Fruit fly (Drosophila melanogaster) whole organism, adult: ENCODE results near the gene CG15563.

Experiments used
- CG11617 ChIP-seq: fragments of 200-800 bp; sonication (Bioruptor generic); optimal IDR thresholded peaks from 2 replicates; lab custom pipeline; 2017; ENCODE audit warnings: mild to moderate bottlenecking, missing biosample characterization, missing genetic modification reagents, missing genetic modification characterization
- CG12768 ChIP-seq: fragments of 200-800 bp; sonication (Bioruptor generic); optimal IDR thresholded peaks from 2 replicates; lab custom pipeline; 2017; ENCODE audit warnings: missing biosample characterization, missing genetic modification characterization, mild to moderate bottlenecking, moderate library complexity, missing genetic modification reagents
- CG14711 ChIP-seq: fragments of 200-800 bp; sonication (Bioruptor generic); optimal IDR thresholded peaks from 2 replicates; lab custom pipeline; 2018; ENCODE audit warnings: missing biosample characterization, mild to moderate bottlenecking, missing genetic modification characterization, moderate library complexity
- CG1620 ChIP-seq: fragments of 200-800 bp; sonication (Bioruptor generic); optimal IDR thresholded peaks from 2 replicates; lab custom pipeline; 2016; ENCODE audit warnings: missing biosample characterization, missing genetic modification characterization
- CG33017 ChIP-seq: fragments of 200-800 bp; sonication (Bioruptor generic); optimal IDR thresholded peaks from 2 replicates; lab custom pipeline; 2018; ENCODE audit warnings: missing biosample characterization, mild to moderate bottlenecking, missing genetic modification characterization, moderate library complexity
- CG5204 ChIP-seq: fragments of 200-800 bp; sonication (Bioruptor generic); optimal IDR thresholded peaks from 2 replicates; lab custom pipeline; 2016; ENCODE audit warnings: missing biosample characterization, missing genetic modification characterization
- CG7045 ChIP-seq: fragments of 200-800 bp; sonication (Bioruptor generic); optimal IDR thresholded peaks from 2 replicates; lab custom pipeline; 2017; ENCODE audit warnings: missing biosample characterization, mild to moderate bottlenecking, missing genetic modification characterization
- CG7101 ChIP-seq: fragments of 200-800 bp; sonication (Bioruptor generic); optimal IDR thresholded peaks from 2 replicates; lab custom pipeline; 2018; ENCODE audit warnings: missing biosample characterization, mild to moderate bottlenecking, missing genetic modification characterization, moderate library complexity
- Clk ChIP-seq: fragments of 200-800 bp; sonication (Bioruptor generic); optimal IDR thresholded peaks from 2 replicates; lab custom pipeline; 2017; ENCODE audit warnings: missing biosample characterization, missing genetic modification characterization
- Crg-1 ChIP-seq: fragments of 200-800 bp; sonication (Bioruptor generic); optimal IDR thresholded peaks from 2 replicates; lab custom pipeline; 2016; ENCODE audit warnings: missing biosample characterization, missing genetic modification characterization
- Hr96 ChIP-seq: fragments of 200-800 bp; sonication (Bioruptor generic); optimal IDR thresholded peaks from 2 replicates; lab custom pipeline; 2016; ENCODE audit warnings: missing biosample characterization, missing genetic modification characterization
- Mnt ChIP-seq: fragments of 200-800 bp; sonication (Bioruptor generic); optimal IDR thresholded peaks from 2 replicates; lab custom pipeline; 2016; ENCODE audit warnings: missing biosample characterization, mild to moderate bottlenecking, missing genetic modification characterization
- bab1 ChIP-seq: fragments of 200-800 bp; sonication (Bioruptor generic); optimal IDR thresholded peaks from 3 replicates; lab custom pipeline; 2019; ENCODE audit warnings: missing biosample characterization, mild to moderate bottlenecking, missing genetic modification characterization, moderate library complexity
- cic ChIP-seq: fragments of 200-800 bp; sonication (Bioruptor generic); optimal IDR thresholded peaks from 2 replicates; lab custom pipeline; 2017; ENCODE audit warnings: missing biosample characterization, mild to moderate bottlenecking, missing genetic modification characterization, moderate library complexity
- cnc ChIP-seq, 2 experiments: fragments of >200 bp; optimal IDR thresholded peaks; 2 replicates each; lab custom pipeline; 2017
- kay ChIP-seq: fragments of 200-800 bp; sonication (Bioruptor generic); peaks from one replicate; lab custom pipeline; 2016; ENCODE audit warnings: missing biosample characterization, missing genetic modification characterization, borderline replicate concordance
- ovo ChIP-seq: fragments of 200-800 bp; sonication (Bioruptor generic); optimal IDR thresholded peaks from 2 replicates; lab custom pipeline; 2016; ENCODE audit warnings: missing biosample characterization, missing genetic modification characterization
- pad ChIP-seq: fragments of 200-800 bp; sonication (Bioruptor generic); optimal IDR thresholded peaks from 3 replicates; lab custom pipeline; 2017; ENCODE audit warnings: missing biosample characterization, missing genetic modification characterization, mild to moderate bottlenecking, moderate library complexity, missing genetic modification reagents
- tj ChIP-seq: fragments of 200-800 bp; sonication (Bioruptor generic); optimal IDR thresholded peaks from 3 replicates; lab custom pipeline; 2017; ENCODE audit warnings: missing biosample characterization, mild to moderate bottlenecking, missing genetic modification characterization, moderate library complexity
- toe ChIP-seq: fragments of 200-800 bp; sonication (Bioruptor generic); optimal IDR thresholded peaks from 2 replicates; lab custom pipeline; 2016; ENCODE audit warnings: missing biosample characterization, missing genetic modification characterization

The CG15563 gene

DNA sequence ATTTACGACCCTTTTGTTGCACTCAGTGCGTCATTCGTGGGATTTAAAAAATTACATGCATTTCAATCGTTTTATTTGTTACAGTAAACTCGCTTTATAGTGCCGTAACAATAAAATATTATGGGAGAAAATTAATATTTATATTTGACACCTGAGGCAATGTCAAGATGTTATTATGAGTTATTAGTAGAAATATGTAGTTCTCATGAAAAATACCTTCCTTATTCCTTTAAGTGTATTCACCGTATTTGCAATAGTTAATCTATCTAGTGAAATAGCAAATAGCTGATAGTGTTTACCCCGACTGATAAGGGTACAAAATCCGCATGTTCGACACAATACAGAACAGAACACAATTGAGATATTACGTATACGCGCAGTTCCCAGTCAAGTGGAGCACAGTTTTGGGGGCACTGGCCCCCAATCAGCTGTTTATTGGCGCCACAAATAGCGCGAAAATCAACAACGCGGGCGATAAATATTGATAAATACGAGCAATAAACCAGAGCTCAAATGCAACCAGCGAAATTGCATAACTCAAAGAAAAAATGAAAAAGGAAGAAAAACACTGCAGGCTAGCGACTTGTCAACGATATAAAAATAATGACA is 18.4 kb upstream of the CG15563 start:
- peak; percentile 68 for TF ChIP-seq CG14711 (tag; lab: Kevin White, UChicago)
- peak; percentile 84 for TF ChIP-seq CG33017 (tag; lab: Kevin White, UChicago)
- no peak for TF ChIP-seq toe
- peak; percentile 26 for TF ChIP-seq pad (GFP tag; lab: Kevin White, UChicago)
- peak; percentile 79 for TF ChIP-seq CG7101 (tag; lab: Kevin White, UChicago)
- TF ChIP-seq bab1 (GFP tag; lab: Kevin White, UChicago) = no peak
- TF ChIP-seq CG1620 = no peak
- no peak for TF ChIP-seq ovo
- TF ChIP-seq kay (GFP tag; lab: Kevin White, UChicago) = no peak
- TF ChIP-seq CG12768 = peak; percentile 69
- peak; percentile 27 for TF ChIP-seq Mnt (GFP tag; lab: Kevin White, UChicago)
- peak; percentile 38 for TF ChIP-seq tj (GFP tag; lab: Kevin White, UChicago)
- peak; percentile 45 for TF ChIP-seq CG7045 (GFP tag; lab: Kevin White, UChicago)
- peak; percentile 70 for TF ChIP-seq CG11617 (GFP tag; lab: Kevin White, UChicago)
- TF ChIP-seq Clk (GFP tag; lab: Kevin White, UChicago) = no peak
- peak; percentile 67 for TF ChIP-seq CG5204
- TF ChIP-seq Crg-1 = no peak
- TF ChIP-seq cic (GFP tag; lab: Kevin White, UChicago) = peak; percentile 19
- peak; percentile 23 for TF ChIP-seq Hr96 (GFP tag; lab: Kevin White, UChicago)
- TF ChIP-seq cnc (optimal IDR thresholded peaks at IDR 0.05; lab: Kevin White, UChicago) = no peak

DNA sequence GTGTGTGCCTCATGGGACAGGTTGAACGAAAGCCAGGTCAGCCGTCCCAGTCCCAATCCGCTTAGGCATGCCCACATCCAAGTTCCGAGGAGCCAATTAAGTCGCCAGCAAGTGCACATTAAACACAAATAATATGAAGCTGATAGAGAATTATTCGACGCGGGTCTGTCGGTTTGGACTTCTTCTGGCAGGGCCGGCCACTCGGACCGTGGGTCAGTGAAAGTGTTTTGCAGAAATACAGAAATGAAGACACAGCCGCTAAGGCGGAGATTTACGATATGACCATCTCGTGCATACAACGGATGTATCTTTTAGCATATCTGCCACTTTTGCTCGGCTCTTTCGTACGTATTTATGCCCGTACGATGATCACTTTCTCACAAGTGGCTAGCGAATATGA is 16.1 kb upstream of the CG15563 start:
- TF ChIP-seq toe (no peak), kay (GFP tag; lab: Kevin White, UChicago) (no peak)

DNA sequence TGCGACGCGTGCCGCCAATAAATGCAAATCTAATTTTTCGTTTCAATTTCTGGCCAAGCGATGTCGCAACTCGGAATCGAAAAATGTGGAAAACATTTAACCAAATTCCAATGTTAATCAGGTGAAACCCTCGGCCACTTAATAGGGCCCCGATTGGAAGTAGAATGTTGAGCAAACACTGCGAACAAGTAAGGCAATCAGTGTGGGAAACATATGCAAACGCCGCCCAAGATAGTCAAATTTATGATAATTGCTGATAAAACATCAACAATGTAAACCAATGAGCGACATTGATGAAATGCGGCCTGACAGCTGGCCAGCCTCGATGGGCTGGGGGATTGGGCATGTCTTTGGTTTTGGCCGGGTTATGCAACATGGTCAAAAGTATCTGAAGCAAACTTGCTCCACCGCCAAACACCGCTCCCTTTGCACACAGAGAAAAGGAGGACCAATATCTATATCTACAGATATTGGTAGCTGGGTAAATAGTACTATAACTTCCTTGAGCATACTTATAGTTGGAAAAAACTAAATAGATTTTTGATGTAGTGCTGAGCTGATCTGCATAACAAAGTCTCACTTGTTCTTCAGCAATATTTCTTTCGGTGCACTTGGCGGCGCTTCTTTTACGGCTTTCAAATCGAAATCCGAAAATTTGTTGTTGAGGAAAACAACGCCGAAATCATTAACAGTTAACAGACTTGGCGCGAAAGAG is 15.3 kb upstream of the CG15563 start:
- TF ChIP-seq cnc (optimal IDR thresholded peaks at IDR 0.05; lab: Kevin White, UChicago) = no peak
- no peak for TF ChIP-seq CG7101 (tag; lab: Kevin White, UChicago)
- no peak for TF ChIP-seq CG1620
- no peak for TF ChIP-seq kay (GFP tag; lab: Kevin White, UChicago)
- TF ChIP-seq tj (GFP tag; lab: Kevin White, UChicago) = no peak
- TF ChIP-seq toe = no peak
- no peak for TF ChIP-seq Clk (GFP tag; lab: Kevin White, UChicago)
- TF ChIP-seq CG14711 (tag; lab: Kevin White, UChicago) = no peak
- TF ChIP-seq CG12768 = no peak
- TF ChIP-seq Hr96 (GFP tag; lab: Kevin White, UChicago) = no peak
- TF ChIP-seq CG5204 = no peak
- TF ChIP-seq cic (GFP tag; lab: Kevin White, UChicago) = no peak
- TF ChIP-seq ovo = no peak
- TF ChIP-seq Mnt (GFP tag; lab: Kevin White, UChicago) = no peak
- TF ChIP-seq Crg-1 = no peak
- no peak for TF ChIP-seq CG33017 (tag; lab: Kevin White, UChicago)
- no peak for TF ChIP-seq bab1 (GFP tag; lab: Kevin White, UChicago)
- no peak for TF ChIP-seq CG7045 (GFP tag; lab: Kevin White, UChicago)
- TF ChIP-seq pad (GFP tag; lab: Kevin White, UChicago) = no peak
- TF ChIP-seq CG11617 (GFP tag; lab: Kevin White, UChicago) = no peak

DNA sequence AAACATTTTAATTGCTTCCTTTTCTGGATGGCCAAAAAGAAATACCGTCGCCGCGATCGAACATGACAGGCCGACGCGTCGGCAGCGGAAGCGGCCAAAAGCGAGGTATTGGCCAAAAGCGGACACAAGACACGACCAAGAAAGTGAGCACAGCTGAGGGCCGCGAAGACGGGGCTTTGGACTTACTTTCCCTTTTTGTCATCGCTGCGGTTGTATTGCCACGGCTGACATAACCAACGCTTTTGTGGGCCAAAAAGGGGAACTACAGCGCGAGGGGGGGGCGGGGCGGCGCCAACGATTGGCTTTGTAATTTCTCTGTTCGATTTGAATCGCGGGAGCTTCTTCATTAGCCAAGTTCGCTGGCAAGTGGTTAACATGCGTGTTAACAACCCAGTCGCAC is 13.6 kb upstream of the CG15563 start:
- no peak for TF ChIP-seq CG5204

DNA sequence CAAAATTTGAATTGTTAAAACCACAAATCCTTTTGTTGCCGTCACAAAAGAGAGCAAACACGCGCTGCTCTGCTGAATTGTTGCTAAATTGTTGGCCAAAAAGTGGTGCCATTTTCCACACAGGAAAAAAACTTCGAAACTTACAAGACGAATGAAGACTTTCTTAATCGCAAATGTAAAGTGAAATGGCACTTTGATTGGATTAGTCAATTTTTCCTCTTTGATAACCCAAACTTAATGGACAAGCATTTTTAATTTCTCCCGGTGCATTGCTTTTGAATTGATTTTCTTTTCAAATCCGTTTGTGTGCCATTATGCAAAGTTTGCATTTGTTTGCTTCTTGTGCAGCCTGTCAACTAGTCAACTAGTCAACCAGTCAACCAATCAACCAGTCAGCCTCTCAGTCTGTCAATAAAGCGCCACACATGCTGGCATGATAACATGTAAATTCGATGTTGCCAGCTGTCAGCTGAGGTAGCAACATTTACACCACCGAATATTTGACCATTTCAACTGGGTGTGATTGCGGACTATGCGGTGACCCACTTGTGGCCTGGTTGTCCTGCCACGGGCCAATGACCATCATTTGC is 11.0 kb upstream of the CG15563 start:
- TF ChIP-seq CG7101 (tag; lab: Kevin White, UChicago) = no peak

DNA sequence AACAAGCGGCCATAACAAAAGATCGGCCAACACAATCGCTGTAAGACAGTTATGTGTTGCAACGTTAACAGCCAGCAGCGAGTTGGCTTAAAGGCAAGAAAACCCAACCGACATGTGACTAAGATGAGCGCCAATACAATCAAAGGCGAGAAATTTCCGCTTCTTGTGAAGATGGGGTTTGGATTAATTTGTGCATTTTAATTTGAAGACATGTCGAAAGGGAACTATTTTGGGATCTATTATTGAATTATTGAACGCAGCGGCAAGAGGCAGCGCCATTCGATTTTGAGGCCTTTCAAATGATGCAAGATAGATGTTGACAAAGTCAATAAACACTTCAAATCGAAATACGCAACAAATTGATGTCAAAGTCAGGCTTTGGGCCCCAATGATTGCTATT is 9.0 kb upstream of the CG15563 start:
- TF ChIP-seq CG14711 (tag; lab: Kevin White, UChicago) (no peak), cnc (optimal IDR thresholded peaks at IDR 0.05; lab: Kevin White, UChicago) (no peak), CG7045 (GFP tag; lab: Kevin White, UChicago) (no peak)

DNA sequence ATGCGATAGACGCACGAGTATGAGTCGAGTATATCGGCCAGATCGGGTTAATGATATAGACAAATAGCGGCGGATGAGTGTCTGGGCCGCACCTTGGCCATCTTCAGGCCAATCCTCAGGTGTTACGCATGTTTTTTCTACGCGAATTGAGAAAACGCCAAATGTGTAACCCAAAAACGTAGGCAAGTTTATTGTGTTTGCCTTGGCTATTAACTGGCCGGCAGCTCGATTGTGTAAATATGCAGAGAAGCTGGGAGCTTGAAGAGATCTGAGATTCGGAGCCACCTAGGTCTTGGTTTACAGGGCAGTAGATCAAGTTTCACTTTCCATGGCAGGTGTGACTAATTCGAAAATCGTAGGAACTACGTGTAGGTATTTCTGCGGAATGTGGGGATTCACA is 7.9 kb upstream of the CG15563 start:
- TF ChIP-seq pad (GFP tag; lab: Kevin White, UChicago) (no peak), CG11617 (GFP tag; lab: Kevin White, UChicago) (no peak), CG5204 (no peak), tj (GFP tag; lab: Kevin White, UChicago) (no peak), Mnt (GFP tag; lab: Kevin White, UChicago) (no peak)
